Worm (Caenorhabditis elegans) whole organism, young adult: ENCODE data around the gene C14F11.4.

Experiments used
- C17E4.6 ChIP-seq: fragments of 200-800 bp; sonication (Bioruptor generic); IDR thresholded peaks from 2 replicates; pipeline ENCODE4 v1.3.6; 2022; ENCODE audit warnings: missing genetic modification reagents, missing genetic modification characterization, missing compliant biosample characterization
- F23B12.7 ChIP-seq: sonication (generic microtip); optimal IDR thresholded peaks from 2 replicates; lab custom pipeline; 2017; ENCODE audit warnings: missing genetic modification characterization, mild to moderate bottlenecking, missing compliant biosample characterization, antibody characterized with exemption, moderate library complexity; ENCODE audit not compliant: insufficient read depth
- F39B2.1 ChIP-seq: fragments of 200-800 bp; sonication (Bioruptor generic); IDR thresholded peaks from 2 replicates; pipeline ENCODE4 v1.3.6; 2022; ENCODE audit warnings: missing genetic modification reagents, missing genetic modification characterization, missing compliant biosample characterization
- F52B5.7 ChIP-seq: sonication (generic microtip); optimal IDR thresholded peaks from 2 replicates; lab custom pipeline; 2016; ENCODE audit warnings: mild to moderate bottlenecking, missing genetic modification characterization, missing compliant biosample characterization
- Y95B8A.8 ChIP-seq: fragments of 200-800 bp; sonication (Bioruptor generic); IDR thresholded peaks from 2 replicates; pipeline ENCODE4 v1.3.6; 2022; ENCODE audit warnings: missing genetic modification reagents, missing genetic modification characterization, missing compliant biosample characterization
- ZK185.1 ChIP-seq: sonication (generic microtip); optimal IDR thresholded peaks from 2 replicates; lab custom pipeline; 2016; ENCODE audit warnings: mild to moderate bottlenecking, missing genetic modification characterization, missing compliant biosample characterization; ENCODE audit not compliant: poor library complexity, severe bottlenecking
- ama-1 ChIP-seq, 3 experiments: fragments of 150-350 bp in 1 of 3; sonication (generic microtip) in 2 of 3; optimal IDR thresholded peaks; 2 replicates each; lab custom pipeline; 2014 to 2018; ENCODE audit warnings: missing biosample characterization in 2 of 3, missing genetic modification characterization in 2 of 3, missing genetic modification reagents in 2 of 3
- aptf-3 ChIP-seq: fragments of 200-800 bp; sonication (Bioruptor generic); IDR thresholded peaks from 2 replicates; pipeline ENCODE4 v1.3.6; 2022; ENCODE audit warnings: missing genetic modification characterization, missing compliant biosample characterization
- atf-7 ChIP-seq: sonication (generic microtip); optimal IDR thresholded peaks from 2 replicates; lab custom pipeline; 2017; ENCODE audit warnings: mild to moderate bottlenecking, missing genetic modification characterization, missing compliant biosample characterization
- bed-1 ChIP-seq: fragments of 200-800 bp; sonication (Bioruptor generic); IDR thresholded peaks from 2 replicates; pipeline ENCODE4 v1.3.6; 2022; ENCODE audit warnings: missing genetic modification reagents, missing genetic modification characterization, missing compliant biosample characterization
- ccch-3 ChIP-seq: fragments of 200-800 bp; sonication (Bioruptor generic); optimal IDR thresholded peaks from 2 replicates; lab custom pipeline; 2018; ENCODE audit warnings: mild to moderate bottlenecking, missing genetic modification characterization, missing compliant biosample characterization
- cebp-1 ChIP-seq, 2 experiments: fragments of 200-800 bp in 1 of 2; sonication (Bioruptor generic) in 1 of 2; sonication (generic microtip) in 1 of 2; IDR thresholded peaks in 1 of 2; optimal IDR thresholded peaks in 1 of 2; 2 replicates each; pipeline versions ENCODE4 v1.3.6 to Lab custom; 2017 to 2022; ENCODE audit warnings: missing compliant biosample characterization in 2 of 2, missing genetic modification characterization in 2 of 2, mild to moderate bottlenecking in 1 of 2, missing genetic modification reagents in 1 of 2, moderate library complexity in 1 of 2
- cebp-2 ChIP-seq: fragments of 200-800 bp; sonication (Bioruptor generic); IDR thresholded peaks from 2 replicates; pipeline ENCODE4 v1.3.6; 2022; ENCODE audit warnings: missing genetic modification characterization, missing compliant biosample characterization
- ceh-79 ChIP-seq: sonication (generic microtip); optimal IDR thresholded peaks from 2 replicates; lab custom pipeline; 2017; ENCODE audit warnings: mild to moderate bottlenecking, missing genetic modification characterization, missing compliant biosample characterization
- die-1 ChIP-seq: sonication (generic microtip); optimal IDR thresholded peaks from 2 replicates; lab custom pipeline; 2016; ENCODE audit warnings: missing genotype, mild to moderate bottlenecking, missing genetic modification characterization, missing compliant biosample characterization
- dpff-1 ChIP-seq: sonication (generic microtip); optimal IDR thresholded peaks from 2 replicates; lab custom pipeline; 2017; ENCODE audit warnings: mild to moderate bottlenecking, missing genetic modification characterization, missing compliant biosample characterization
- efl-1 ChIP-seq: fragments of 150-350 bp; optimal IDR thresholded peaks from 2 replicates; lab custom pipeline; 2014; ENCODE audit warnings: missing biosample characterization, missing genetic modification reagents, missing genetic modification characterization
- ekl-4 ChIP-seq: fragments of 200-800 bp; sonication (Bioruptor generic); IDR thresholded peaks from 2 replicates; pipeline ENCODE4 v1.3.6; 2022; ENCODE audit warnings: missing genetic modification reagents, missing genetic modification characterization, missing compliant biosample characterization
- ets-4 ChIP-seq: fragments of 200-800 bp; sonication (Bioruptor generic); optimal IDR thresholded peaks from 2 replicates; lab custom pipeline; 2018; ENCODE audit warnings: mild to moderate bottlenecking, missing genetic modification characterization, missing compliant biosample characterization
- gei-17 ChIP-seq: fragments of 200-800 bp; sonication (Bioruptor generic); optimal IDR thresholded peaks from 2 replicates; lab custom pipeline; 2018; ENCODE audit warnings: mild to moderate bottlenecking, missing genetic modification characterization, missing compliant biosample characterization
- hlh-26 ChIP-seq: fragments of 200-800 bp; sonication (Bioruptor generic); conservative IDR thresholded peaks from 2 replicates; pipeline ENCODE4 v1.3.6; 2022; ENCODE audit warnings: missing genetic modification reagents, missing genetic modification characterization, missing compliant biosample characterization
- hmg-1.2 ChIP-seq: fragments of 200-800 bp; sonication (Bioruptor generic); IDR thresholded peaks from 2 replicates; pipeline ENCODE4 v1.3.6; 2022; ENCODE audit warnings: missing genetic modification reagents, missing genetic modification characterization, missing compliant biosample characterization
- lag-1 ChIP-seq: fragments of 200-800 bp; sonication (Bioruptor generic); IDR thresholded peaks from 2 replicates; pipeline ENCODE4 v1.3.6; 2022; ENCODE audit warnings: missing genetic modification reagents, missing genetic modification characterization, missing compliant biosample characterization
- let-526 ChIP-seq: fragments of 200-800 bp; sonication (Bioruptor generic); IDR thresholded peaks from 2 replicates; pipeline ENCODE4 v1.3.6; 2022; ENCODE audit warnings: missing genetic modification reagents, missing genetic modification characterization, missing compliant biosample characterization
- let-607 ChIP-seq, 2 experiments: fragments of 200-800 bp in 1 of 2; sonication (Bioruptor generic) in 1 of 2; sonication (generic microtip) in 1 of 2; optimal IDR thresholded peaks; 2 replicates each; lab custom pipeline; 2016 to 2018; ENCODE audit warnings: mild to moderate bottlenecking in 2 of 2, missing compliant biosample characterization in 2 of 2, missing genetic modification characterization in 2 of 2, moderate library complexity in 2 of 2, missing genotype in 1 of 2
- lir-1 ChIP-seq: fragments of 200-800 bp; sonication (Bioruptor generic); conservative IDR thresholded peaks from 2 replicates; pipeline ENCODE4 v1.3.6; 2022; ENCODE audit warnings: missing genetic modification reagents, missing genetic modification characterization, missing compliant biosample characterization
- lsl-1 ChIP-seq: fragments of 200-800 bp; sonication (Bioruptor generic); optimal IDR thresholded peaks from 2 replicates; lab custom pipeline; 2018; ENCODE audit warnings: mild to moderate bottlenecking, missing genetic modification characterization, moderate library complexity, missing compliant biosample characterization
- mel-28 ChIP-seq: sonication (generic microtip); optimal IDR thresholded peaks from 2 replicates; lab custom pipeline; 2016; ENCODE audit warnings: borderline replicate concordance, mild to moderate bottlenecking, missing genetic modification characterization, missing compliant biosample characterization
- mxl-1 ChIP-seq: sonication (generic microtip); optimal IDR thresholded peaks from 2 replicates; lab custom pipeline; 2016; ENCODE audit warnings: missing genetic modification characterization, missing compliant biosample characterization
- nfyb-1 ChIP-seq: fragments of 200-800 bp; sonication (Bioruptor generic); IDR thresholded peaks from 2 replicates; pipeline ENCODE4 v1.3.6; 2022; ENCODE audit warnings: missing genetic modification reagents, missing genetic modification characterization, missing compliant biosample characterization
- nhr-27 ChIP-seq: fragments of 200-800 bp; sonication (Bioruptor generic); optimal IDR thresholded peaks from 2 replicates; lab custom pipeline; 2018; ENCODE audit warnings: mild to moderate bottlenecking, missing genetic modification characterization, moderate library complexity, missing compliant biosample characterization
- nhr-80 ChIP-seq: sonication (generic microtip); optimal IDR thresholded peaks from 2 replicates; lab custom pipeline; 2016; ENCODE audit warnings: missing genetic modification characterization, missing compliant biosample characterization
- nhr-90 ChIP-seq: sonication (generic microtip); optimal IDR thresholded peaks from 2 replicates; lab custom pipeline; 2016; ENCODE audit warnings: missing genotype, mild to moderate bottlenecking, missing genetic modification characterization, missing compliant biosample characterization
- rec-8 ChIP-seq, 2 experiments: sonication (generic microtip); optimal IDR thresholded peaks; 2 replicates each; lab custom pipeline; 2016; ENCODE audit warnings: mild to moderate bottlenecking in 2 of 2, missing genetic modification characterization in 2 of 2, missing genetic modification reagents in 2 of 2, missing genotype in 2 of 2, missing biosample characterization in 1 of 2, missing compliant biosample characterization in 1 of 2, moderate library complexity in 1 of 2
- repo-1 ChIP-seq: sonication (generic microtip); optimal IDR thresholded peaks from 2 replicates; lab custom pipeline; 2017; ENCODE audit warnings: mild to moderate bottlenecking, missing genetic modification characterization, missing compliant biosample characterization
- sdz-38 ChIP-seq: sonication (generic microtip); optimal IDR thresholded peaks from 2 replicates; lab custom pipeline; 2016; ENCODE audit warnings: missing genotype, missing genetic modification characterization, missing compliant biosample characterization
- sea-2 ChIP-seq: fragments of 200-800 bp; sonication (Bioruptor generic); IDR thresholded peaks from 2 replicates; pipeline ENCODE4 v1.3.6; 2022; ENCODE audit warnings: missing genetic modification characterization, missing compliant biosample characterization
- snpc-4 ChIP-seq, 5 experiments: fragments of 150-350 bp in 1 of 5; sonication (generic microtip) in 4 of 5; optimal IDR thresholded peaks; 2 replicates each; lab custom pipeline; 2014 to 2018; ENCODE audit warnings: missing genetic modification characterization in 5 of 5, missing biosample characterization in 3 of 5, antibody characterized with exemption in 2 of 5, mild to moderate bottlenecking in 2 of 5, missing compliant biosample characterization in 2 of 5, missing genotype in 2 of 5, moderate library complexity in 2 of 5, missing genetic modification reagents in 1 of 5
- unc-130 ChIP-seq: sonication (generic microtip); optimal IDR thresholded peaks from 2 replicates; lab custom pipeline; 2016; ENCODE audit warnings: missing genetic modification reagents, missing genetic modification characterization, missing compliant biosample characterization
- unc-62 ChIP-seq: fragments of 150-350 bp; optimal IDR thresholded peaks from 2 replicates; lab custom pipeline; 2014; ENCODE audit warnings: missing biosample characterization, missing genetic modification reagents, missing genetic modification characterization
- xnd-1 ChIP-seq: sonication (generic microtip); optimal IDR thresholded peaks from 2 replicates; lab custom pipeline; 2016; ENCODE audit warnings: missing genotype, missing genetic modification reagents, missing genetic modification characterization, missing compliant biosample characterization
- zim-3 ChIP-seq: sonication (generic microtip); optimal IDR thresholded peaks from 2 replicates; lab custom pipeline; 2017; ENCODE audit warnings: mild to moderate bottlenecking, missing genetic modification characterization, moderate library complexity, missing compliant biosample characterization
- ztf-3 ChIP-seq: fragments of 200-800 bp; sonication (Bioruptor generic); optimal IDR thresholded peaks from 2 replicates; lab custom pipeline; 2018; ENCODE audit warnings: mild to moderate bottlenecking, missing genetic modification characterization, missing compliant biosample characterization

C14F11.4 gene

ce11 chrX:6274270-6274669, 41.4 kb upstream of the C14F11.4 start:
- TF ChIP-seq xnd-1 (no peak), aptf-3 (GFP tag; lab: Robert Waterston, UW) (no peak), Y95B8A.8 (GFP tag; lab: Robert Waterston, UW) (no peak), nhr-80 (tag; lab: Kevin White, UChicago) (peak; percentile 41), cebp-1 (GFP tag; IDR thresholded peaks at IDR 0.05; lab: Robert Waterston, UW) (0 out of 2 replicates have a peak, but pooled peaks have one; percentile 8), cebp-1 (tag; optimal IDR thresholded peaks at IDR 0.05; lab: Kevin White, UChicago) (no peak), ets-4 (GFP tag; lab: Kevin White, UChicago) (no peak), zim-3 (tag; lab: Kevin White, UChicago) (no peak), nhr-27 (tag; lab: Kevin White, UChicago) (no peak), ZK185.1 (tag; lab: Kevin White, UChicago) (no peak), hlh-26 (GFP tag; lab: Robert Waterston, UW) (no peak), lag-1 (GFP tag; lab: Robert Waterston, UW) (no peak), unc-62 (GFP tag; lab: Kevin White, UChicago) (peak; percentile 43), hmg-1.2 (GFP tag; lab: Robert Waterston, UW) (no peak), sdz-38 (tag; lab: Kevin White, UChicago) (no peak), ekl-4 (GFP tag; lab: Robert Waterston, UW) (no peak)

DNA sequence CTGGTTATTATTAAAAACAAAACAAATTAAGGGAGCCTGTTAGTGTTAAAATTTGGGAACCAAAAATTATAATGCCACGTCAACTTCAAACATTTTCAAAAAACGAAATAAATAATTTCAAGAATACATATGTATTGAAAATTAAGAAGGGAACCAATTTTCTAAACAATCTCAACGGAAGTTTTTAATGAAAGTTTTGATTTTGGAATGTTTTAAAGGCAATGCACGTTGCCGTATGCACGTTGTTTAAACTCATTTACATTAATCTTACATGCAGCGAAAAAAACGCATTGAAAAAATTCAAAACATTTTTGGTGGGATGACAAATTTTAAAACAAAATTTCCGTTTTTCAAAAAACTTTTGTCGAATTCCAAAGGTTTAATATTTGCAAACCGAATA, 40.9 kb upstream of the C14F11.4 start:
- TF ChIP-seq repo-1 = peak; percentile 21
- TF ChIP-seq nfyb-1 (GFP tag; lab: Robert Waterston, UW) = 0 out of 2 replicates have a peak, but pooled peaks have one; percentile 12
- TF ChIP-seq mel-28 (tag; lab: Kevin White, UChicago) = no peak

- TF ChIP-seq dpff-1 (tag; lab: Kevin White, UChicago) = no peak
- no peak for TF ChIP-seq bed-1
- TF ChIP-seq ceh-79 = no peak
- TF ChIP-seq ama-1 (optimal IDR thresholded peaks at IDR 0.05; lab: Kevin White, UChicago) = no peak
- no peak for TF ChIP-seq ama-1 (GFP tag; optimal IDR thresholded peaks at IDR 0.05; lab: Kevin White, UChicago)
- TF ChIP-seq cebp-2 (GFP tag; lab: Robert Waterston, UW) = no peak
- no peak for TF ChIP-seq cebp-1 (GFP tag; IDR thresholded peaks at IDR 0.05; lab: Robert Waterston, UW)
- peak; percentile 75 for TF ChIP-seq cebp-1 (tag; optimal IDR thresholded peaks at IDR 0.05; lab: Kevin White, UChicago)
- TF ChIP-seq ets-4 (GFP tag; lab: Kevin White, UChicago) = peak; percentile 70
- peak; percentile 94 for TF ChIP-seq nhr-80 (tag; lab: Kevin White, UChicago)
- no peak for TF ChIP-seq ztf-3 (GFP tag; lab: Kevin White, UChicago)
- no peak for TF ChIP-seq unc-130 (GFP tag; lab: Kevin White, UChicago)
- TF ChIP-seq F39B2.1 (GFP tag; lab: Robert Waterston, UW) = no peak
- no peak for TF ChIP-seq efl-1 (GFP tag; lab: Kevin White, UChicago)
- TF ChIP-seq rec-8 (tag; optimal IDR thresholded peaks at IDR 0.05; lab: Kevin White, UChicago) = no peak
- no peak for TF ChIP-seq snpc-4 (GFP tag; optimal IDR thresholded peaks at IDR 0.05; lab: Kevin White, UChicago)
- TF ChIP-seq snpc-4 (tag; optimal IDR thresholded peaks at IDR 0.05; lab: Kevin White, UChicago) = peak in 1 of 4 experiments; percentile 8
- peak; percentile 9 to 53 for TF ChIP-seq let-607 (tag; optimal IDR thresholded peaks at IDR 0.05; lab: Kevin White, UChicago)
- no peak for TF ChIP-seq C17E4.6 (GFP tag; lab: Robert Waterston, UW)
- no peak for TF ChIP-seq hmg-1.2 (GFP tag; lab: Robert Waterston, UW)
- no peak for TF ChIP-seq F23B12.7
- TF ChIP-seq lir-1 (GFP tag; lab: Robert Waterston, UW) = no peak
- no peak for TF ChIP-seq sea-2 (GFP tag; lab: Robert Waterston, UW)
- no peak for TF ChIP-seq nhr-90 (tag; lab: Kevin White, UChicago)
- peak; percentile 21 for TF ChIP-seq ZK185.1 (tag; lab: Kevin White, UChicago)
- peak; percentile 2 for TF ChIP-seq gei-17 (GFP tag; lab: Kevin White, UChicago)
- TF ChIP-seq lsl-1 (GFP tag; lab: Kevin White, UChicago) = no peak
- TF ChIP-seq die-1 = no peak
- no peak for TF ChIP-seq ccch-3 (GFP tag; lab: Kevin White, UChicago)
- peak; percentile 68 for TF ChIP-seq atf-7 (tag; lab: Kevin White, UChicago)
- TF ChIP-seq mxl-1 (tag; lab: Kevin White, UChicago) = no peak
- TF ChIP-seq F52B5.7 (tag; lab: Kevin White, UChicago) = no peak
- peak; percentile 37; the same call in 1 of the 2 replicates for TF ChIP-seq let-526
These were observed 38.9 kb upstream of the C14F11.4 start, which contains the start of gene lro-1 for ce11 chrX:6271718-6272117. Gene lro-1, plus strand, starts transcription at chrX:6272089.
